Fruit fly (Drosophila melanogaster): Measurements from ENCODE around the gene CG14645.

DNA sequence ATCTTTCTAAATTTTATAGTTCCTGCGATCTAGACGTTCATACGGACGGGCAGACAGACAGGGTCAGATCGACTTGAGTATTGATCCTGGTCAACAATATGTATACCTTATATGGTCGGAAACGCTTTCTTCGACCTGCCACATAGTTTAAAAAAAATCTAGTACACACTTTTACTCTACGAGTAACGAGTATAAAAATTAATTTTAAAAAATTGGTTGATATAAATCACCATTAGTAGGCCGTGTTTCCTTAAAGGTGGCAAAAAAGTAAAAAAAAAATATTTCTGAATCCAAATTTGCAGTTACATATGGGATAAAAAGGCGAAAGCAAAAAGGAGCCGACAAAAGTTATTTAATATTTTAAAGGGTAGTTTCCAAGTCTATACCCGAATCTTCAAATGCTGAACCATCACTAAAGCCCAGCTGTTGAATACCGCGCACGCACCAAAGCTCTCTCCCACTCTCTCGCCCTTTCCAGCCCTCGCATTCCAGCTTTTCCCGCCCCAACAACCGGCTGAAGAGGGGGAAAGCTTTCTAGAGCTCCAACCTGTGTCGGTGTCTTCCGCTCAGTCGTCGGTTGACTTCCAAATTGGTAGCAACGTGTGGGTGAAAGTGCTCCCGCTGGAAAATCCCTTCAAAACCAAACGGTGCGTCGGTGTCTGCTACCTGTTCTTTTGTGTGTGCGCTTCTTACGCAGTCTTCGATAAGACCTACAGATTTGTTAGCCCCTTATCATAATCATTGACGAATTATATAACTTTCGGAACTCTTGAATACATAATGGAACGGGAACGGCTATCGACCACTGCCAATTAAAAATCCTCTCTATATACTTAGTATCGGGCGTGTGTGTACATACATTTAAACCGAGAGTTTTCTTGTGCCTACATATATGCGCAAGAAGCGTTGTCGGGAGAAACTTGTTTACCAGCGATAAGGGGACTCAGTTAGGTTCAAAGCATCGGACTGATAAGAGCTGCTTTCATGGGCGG, 43.8 kb downstream of the CG14645 start, which contains the start of gene Sfxn1-3:
- TF ChIP-seq CG8478 (optimal IDR thresholded peaks at IDR 0.05) (no peak), psq (optimal IDR thresholded peaks at IDR 0.05) (no peak), Dll (optimal IDR thresholded peaks at IDR 0.05) (no peak), pan (optimal IDR thresholded peaks at IDR 0.05) (peak; percentile 74)
